Fruit fly (Drosophila melanogaster): ENCODE data around the gene Yp3.

Gene Yp3

dm6 chrX:13748906-13749872 lies 10.2 kb upstream of the Yp3 start (continued):
- TF ChIP-seq CG14014 (GFP tag; IDR thresholded peaks at IDR 0.05) (peak; percentile 80), CG13424 (tag; optimal IDR thresholded peaks at IDR 0.05) (peak; percentile 73), gcm (GFP tag; optimal IDR thresholded peaks at IDR 0.05) (peak; percentile 24), Atf6 (GFP tag; IDR thresholded peaks at IDR 0.05) (peak; percentile 89), gfzf (GFP tag; optimal IDR thresholded peaks at IDR 0.05) (no peak), Opbp (GFP tag; IDR thresholded peaks at IDR 0.05; ENCODE audit: partially characterized antibody) (no peak), Dfd (GFP tag; optimal IDR thresholded peaks at IDR 0.05) (no peak), fu2 (GFP tag; optimal IDR thresholded peaks at IDR 0.05) (peak; percentile 31), gsb-n (tag; optimal IDR thresholded peaks at IDR 0.05) (peak; percentile 28), vfl (GFP tag; optimal IDR thresholded peaks at IDR 0.05) (no peak), mirr (GFP tag; optimal IDR thresholded peaks at IDR 0.05) (peak; percentile 4), B-H1 (GFP tag; IDR thresholded peaks at IDR 0.05) (peak; percentile 53; the same call in 2 of the 3 replicates), CG4820 (GFP tag; optimal IDR thresholded peaks at IDR 0.05) (peak; percentile 44), CG4404 (GFP tag; IDR thresholded peaks at IDR 0.05) (peak; percentile 65), GATAe (GFP tag; conservative IDR thresholded peaks at IDR 0.05) (no peak), usp (GFP tag; optimal IDR thresholded peaks at IDR 0.05) (no peak), CG9437 (GFP tag; optimal IDR thresholded peaks at IDR 0.05) (peak; percentile 72), kah (GFP tag; optimal IDR thresholded peaks at IDR 0.05) (no peak), CG10321 (GFP tag; IDR thresholded peaks at IDR 0.05) (peak; percentile 37; the same call in 1 of the 2 replicates), CG11247 (GFP tag; IDR thresholded peaks at IDR 0.05) (peak; percentile 71; the same call in 1 of the 2 replicates), CG11093 (GFP tag; IDR thresholded peaks at IDR 0.05) (peak; percentile 47; the same call in 1 of the 3 replicates), CG2199 (GFP tag; IDR thresholded peaks at IDR 0.05) (no peak), aop (GFP tag; IDR thresholded peaks at IDR 0.05) (no peak), PHDP (tag; optimal IDR thresholded peaks at IDR 0.05) (peak; percentile 85), CG6854 (GFP tag; optimal IDR thresholded peaks at IDR 0.05) (peak; percentile 63), Hsf (GFP tag; optimal IDR thresholded peaks at IDR 0.05) (peak; percentile 50), gcm2 (GFP tag; optimal IDR thresholded peaks at IDR 0.05) (peak; percentile 1), ara (GFP tag; IDR thresholded peaks at IDR 0.05) (peak; percentile 59), CG10462 (GFP tag; optimal IDR thresholded peaks at IDR 0.05) (no peak), Hand (GFP tag; optimal IDR thresholded peaks at IDR 0.05) (peak; percentile 55), prd (optimal IDR thresholded peaks at IDR 0.05) (no peak), prd (GFP tag; IDR thresholded peaks at IDR 0.05) (peak; percentile 70), ewg (GFP tag; optimal IDR thresholded peaks at IDR 0.05) (no peak), Sry-β (GFP tag; optimal IDR thresholded peaks at IDR 0.05) (no peak), ems (GFP tag; optimal IDR thresholded peaks at IDR 0.05) (no peak), Sin3A (optimal IDR thresholded peaks at IDR 0.05) (no peak), Nf-YC (tag; optimal IDR thresholded peaks at IDR 0.05) (peak; percentile 14), CG8944 (GFP tag; optimal IDR thresholded peaks at IDR 0.05) (no peak), Hmr (GFP tag; optimal IDR thresholded peaks at IDR 0.05) (peak; percentile 81), Dip3 (GFP tag; optimal IDR thresholded peaks at IDR 0.05) (no peak), CG8359 (GFP tag; optimal IDR thresholded peaks at IDR 0.05; ENCODE audit: borderline replicate concordance) (no peak), grn (GFP tag; optimal IDR thresholded peaks at IDR 0.05) (no peak), oc (tag; optimal IDR thresholded peaks at IDR 0.05) (no peak), CG15514 (GFP tag; optimal IDR thresholded peaks at IDR 0.05) (peak; percentile 66), CG7987 (GFP tag; optimal IDR thresholded peaks at IDR 0.05) (peak; percentile 2), pho (GFP tag; optimal IDR thresholded peaks at IDR 0.05) (peak; percentile 54), ac (GFP tag; optimal IDR thresholded peaks at IDR 0.05) (no peak), CG4730 (GFP tag; IDR thresholded peaks at IDR 0.05) (peak; percentile 73), CG12391 (tag; optimal IDR thresholded peaks at IDR 0.05) (peak; percentile 75)
